Worm (Caenorhabditis elegans) whole organism, L4 larva: ENCODE data around the gene nhr-234.
A peak's percentile ranks its signal among the peaks of the same experiment; 100 is the strongest.

Source experiments
- F26F4.8 ChIP-seq: fragments of 200-800 bp; sonication (Bioruptor generic); conservative IDR thresholded peaks from 2 replicates; pipeline ENCODE4 v1.3.6; 2022; ENCODE audit warnings: missing genetic modification characterization, missing compliant biosample characterization
- F49E8.2 ChIP-seq: sonication (generic microtip); optimal IDR thresholded peaks from 2 replicates; lab custom pipeline; 2016; ENCODE audit warnings: missing compliant biosample characterization, mild to moderate bottlenecking, missing genetic modification characterization, borderline replicate concordance
- T26A8.4 ChIP-seq: fragments of 200-800 bp; sonication (Bioruptor generic); IDR thresholded peaks from 2 replicates; pipeline ENCODE4 v1.3.6; 2022; ENCODE audit warnings: missing genetic modification characterization, missing compliant biosample characterization
- Y105C5A.15 ChIP-seq: fragments of 200-800 bp; sonication (Bioruptor generic); IDR thresholded peaks from 2 replicates; pipeline ENCODE4 v1.3.6; 2022; ENCODE audit warnings: missing genetic modification characterization, missing compliant biosample characterization
- Y5F2A.4 ChIP-seq: fragments of 200-800 bp; sonication (Bioruptor generic); optimal IDR thresholded peaks from 2 replicates; lab custom pipeline; 2018; ENCODE audit warnings: mild to moderate bottlenecking, missing genetic modification characterization, missing compliant biosample characterization
- Y75B8A.6 ChIP-seq: fragments of 200-800 bp; sonication (Bioruptor generic); IDR thresholded peaks from 2 replicates; pipeline ENCODE4 v1.3.6; 2022; ENCODE audit warnings: missing genetic modification reagents, missing genetic modification characterization, missing compliant biosample characterization
- aly-2 ChIP-seq: sonication (generic microtip); optimal IDR thresholded peaks from 2 replicates; lab custom pipeline; 2018; ENCODE audit warnings: missing biosample characterization, missing genetic modification characterization
- ama-1 ChIP-seq: fragments of 150-350 bp; optimal IDR thresholded peaks from 2 replicates; lab custom pipeline; 2014; ENCODE audit warnings: inconsistent platforms, mixed read lengths
- attf-4 ChIP-seq: sonication (generic microtip); optimal IDR thresholded peaks from 3 replicates; lab custom pipeline; 2017; ENCODE audit warnings: missing biosample characterization, missing genetic modification characterization
- ces-1 ChIP-seq: fragments of 150-350 bp; sonication (generic microtip); optimal IDR thresholded peaks from 4 replicates; lab custom pipeline; 2014; ENCODE audit warnings: missing biosample characterization, missing genetic modification reagents, missing genetic modification characterization
- cey-2 ChIP-seq: sonication (generic microtip); optimal IDR thresholded peaks from 3 replicates; lab custom pipeline; 2017; ENCODE audit warnings: missing genetic modification characterization, mild to moderate bottlenecking, missing compliant biosample characterization, antibody characterized with exemption, borderline replicate concordance; ENCODE audit not compliant: insufficient read depth
- ctbp-1 ChIP-seq: fragments of 200-800 bp; sonication (Bioruptor generic); IDR thresholded peaks from 2 replicates; pipeline ENCODE4 v1.3.6; 2022; ENCODE audit warnings: missing genetic modification reagents, missing genetic modification characterization, missing compliant biosample characterization
- daf-12 ChIP-seq: fragments of 150-350 bp; optimal IDR thresholded peaks from 2 replicates; lab custom pipeline; 2014; ENCODE audit warnings: missing biosample characterization, missing genetic modification reagents, missing genetic modification characterization
- daf-16 ChIP-seq, 3 experiments: sonication (generic microtip); optimal IDR thresholded peaks; 2 replicates each; lab custom pipeline; 2016 to 2017; ENCODE audit warnings: missing genetic modification characterization in 3 of 3, missing genetic modification reagents in 3 of 3, mild to moderate bottlenecking in 2 of 3, missing compliant biosample characterization in 2 of 3, missing biosample characterization in 1 of 3, moderate library complexity in 1 of 3
- daf-8 ChIP-seq: fragments of 200-800 bp; sonication (Bioruptor generic); IDR thresholded peaks from 2 replicates; pipeline ENCODE4 v1.3.6; 2022; ENCODE audit warnings: missing genetic modification characterization, missing compliant biosample characterization
- dmd-8 ChIP-seq: fragments of 200-800 bp; sonication (Bioruptor generic); IDR thresholded peaks from 2 replicates; pipeline ENCODE4 v1.3.6; 2022; ENCODE audit warnings: missing genetic modification characterization, missing compliant biosample characterization
- duxl-1 ChIP-seq: sonication (generic microtip); optimal IDR thresholded peaks from 2 replicates; lab custom pipeline; 2016; ENCODE audit warnings: mild to moderate bottlenecking, missing genetic modification characterization, moderate library complexity, missing compliant biosample characterization; ENCODE audit not compliant: poor library complexity
- gei-8 ChIP-seq: fragments of 200-800 bp; sonication (Bioruptor generic); optimal IDR thresholded peaks from 2 replicates; lab custom pipeline; 2018; ENCODE audit warnings: mild to moderate bottlenecking, missing genetic modification characterization, missing compliant biosample characterization
- hlh-30 ChIP-seq: sonication (generic microtip); optimal IDR thresholded peaks from 2 replicates; lab custom pipeline; 2017; ENCODE audit warnings: antibody characterized with exemption, mild to moderate bottlenecking, missing genetic modification characterization, missing compliant biosample characterization; ENCODE audit not compliant: insufficient read depth
- lim-7 ChIP-seq: fragments of 200-800 bp; sonication (Bioruptor generic); IDR thresholded peaks from 2 replicates; pipeline ENCODE4 v1.3.6; 2022; ENCODE audit warnings: missing genetic modification characterization, missing compliant biosample characterization
- lin-1 ChIP-seq: fragments of 200-800 bp; sonication (Bioruptor generic); IDR thresholded peaks from 2 replicates; pipeline ENCODE4 v1.3.6; 2022; ENCODE audit warnings: missing genetic modification reagents, missing genetic modification characterization, missing compliant biosample characterization
- lin-13 ChIP-seq: fragments of 150-350 bp; optimal IDR thresholded peaks from 2 replicates; lab custom pipeline; 2014; ENCODE audit warnings: missing biosample characterization, missing genetic modification reagents, missing genetic modification characterization
- lin-29 ChIP-seq: fragments of 200-800 bp; sonication (Bioruptor generic); IDR thresholded peaks from 2 replicates; pipeline ENCODE4 v1.3.6; 2022; ENCODE audit warnings: missing genetic modification reagents, missing genetic modification characterization, missing compliant biosample characterization
- lin-38 ChIP-seq: fragments of 200-800 bp; sonication (Bioruptor generic); IDR thresholded peaks from 2 replicates; pipeline ENCODE4 v1.3.6; 2022; ENCODE audit warnings: missing genetic modification reagents, missing genetic modification characterization, missing compliant biosample characterization
- madf-5 ChIP-seq, 2 experiments: fragments of 200-800 bp; sonication (Bioruptor generic); IDR thresholded peaks; 2 replicates each; pipeline ENCODE4 v1.3.6; 2022; ENCODE audit warnings: missing compliant biosample characterization in 2 of 2, missing genetic modification characterization in 2 of 2
- madf-9 ChIP-seq: fragments of 200-800 bp; sonication (Bioruptor generic); conservative IDR thresholded peaks from 2 replicates; pipeline ENCODE4 v1.3.6; 2022; ENCODE audit warnings: missing genetic modification reagents, missing genetic modification characterization, missing compliant biosample characterization
- mes-2 ChIP-seq: sonication (generic microtip); optimal IDR thresholded peaks from 2 replicates; lab custom pipeline; 2016; ENCODE audit warnings: missing genotype, mild to moderate bottlenecking, missing genetic modification characterization, missing compliant biosample characterization; ENCODE audit not compliant: poor library complexity, severe bottlenecking
- mxl-3 ChIP-seq: fragments of 200-800 bp; sonication (Bioruptor generic); optimal IDR thresholded peaks from 2 replicates; lab custom pipeline; 2018; ENCODE audit warnings: mild to moderate bottlenecking, missing genetic modification characterization, missing compliant biosample characterization
- nhr-102 ChIP-seq: sonication (generic microtip); optimal IDR thresholded peaks from 2 replicates; lab custom pipeline; 2016; ENCODE audit warnings: mild to moderate bottlenecking, missing genetic modification characterization, moderate library complexity, missing compliant biosample characterization
- nhr-11 ChIP-seq: fragments of 150-350 bp; optimal IDR thresholded peaks from 2 replicates; lab custom pipeline; 2014; ENCODE audit warnings: missing biosample characterization, missing genetic modification characterization
- nhr-28 ChIP-seq: fragments of 150-350 bp; optimal IDR thresholded peaks from 2 replicates; lab custom pipeline; 2014; ENCODE audit warnings: missing biosample characterization, missing genetic modification characterization
- nhr-41 ChIP-seq: fragments of 200-800 bp; sonication (Bioruptor generic); IDR thresholded peaks from 2 replicates; pipeline ENCODE4 v1.3.6; 2022; ENCODE audit warnings: missing genetic modification reagents, missing genetic modification characterization, missing compliant biosample characterization
- nhr-42 ChIP-seq: fragments of 200-800 bp; sonication (Bioruptor generic); IDR thresholded peaks from 2 replicates; pipeline ENCODE4 v1.3.6; 2022; ENCODE audit warnings: missing genetic modification characterization, missing compliant biosample characterization
- nhr-77 ChIP-seq: fragments of 150-350 bp; optimal IDR thresholded peaks from 2 replicates; lab custom pipeline; 2014; ENCODE audit warnings: missing biosample characterization, missing genetic modification characterization
- php-3 ChIP-seq: fragments of 200-800 bp; sonication (Bioruptor generic); IDR thresholded peaks from 2 replicates; pipeline ENCODE4 v1.3.6; 2022; ENCODE audit warnings: missing genetic modification reagents, missing genetic modification characterization, missing compliant biosample characterization
- set-16 ChIP-seq: fragments of 200-800 bp; sonication (Bioruptor generic); IDR thresholded peaks from 2 replicates; pipeline ENCODE4 v1.3.6; 2022; ENCODE audit warnings: missing genetic modification reagents, missing genetic modification characterization, missing compliant biosample characterization
- snpc-4 ChIP-seq: fragments of 150-350 bp; optimal IDR thresholded peaks from 2 replicates; lab custom pipeline; 2014; ENCODE audit warnings: missing biosample characterization, missing genetic modification characterization
- spr-1 ChIP-seq: sonication (generic microtip); optimal IDR thresholded peaks from 2 replicates; lab custom pipeline; 2016; ENCODE audit warnings: mild to moderate bottlenecking, missing genetic modification characterization, missing compliant biosample characterization
- tra-1 ChIP-seq: fragments of 200-800 bp; sonication (Bioruptor generic); IDR thresholded peaks from 2 replicates; pipeline ENCODE4 v1.3.6; 2022; ENCODE audit warnings: missing genetic modification reagents, missing genetic modification characterization, missing compliant biosample characterization
- unc-130 ChIP-seq: sonication (generic microtip); optimal IDR thresholded peaks from 2 replicates; lab custom pipeline; 2016; ENCODE audit warnings: missing genetic modification reagents, missing genetic modification characterization, missing compliant biosample characterization
- unc-39 ChIP-seq: sonication (generic microtip); optimal IDR thresholded peaks from 2 replicates; lab custom pipeline; 2017; ENCODE audit warnings: missing biosample characterization, missing genetic modification characterization
- unc-62 ChIP-seq, 3 experiments: fragments of 150-350 bp in 1 of 3; sonication (generic microtip); optimal IDR thresholded peaks in 2 of 3; peaks in 1 of 3; 1 replicate in 1 of 3; 2 replicates in 2 of 3; lab custom pipeline; 2014 to 2017; ENCODE audit warnings: missing biosample characterization in 3 of 3, missing genetic modification characterization in 3 of 3, missing genetic modification reagents in 3 of 3, missing genotype in 1 of 3
- zfp-2 ChIP-seq: sonication (generic microtip); optimal IDR thresholded peaks from 2 replicates; lab custom pipeline; 2016; ENCODE audit warnings: mild to moderate bottlenecking, missing genetic modification characterization, missing compliant biosample characterization
- zfp-3 ChIP-seq: fragments of 200-800 bp; sonication (Bioruptor generic); conservative IDR thresholded peaks from 2 replicates; pipeline ENCODE4 v1.3.6; 2022; ENCODE audit warnings: missing genetic modification reagents, missing genetic modification characterization, missing compliant biosample characterization
- zip-2 ChIP-seq: fragments of 150-350 bp; optimal IDR thresholded peaks from 2 replicates; lab custom pipeline; 2014; ENCODE audit warnings: missing biosample characterization, missing genetic modification characterization
- ztf-11 ChIP-seq: fragments of 150-350 bp; optimal IDR thresholded peaks from 2 replicates; lab custom pipeline; 2014; ENCODE audit warnings: missing biosample characterization, missing genetic modification characterization
- ztf-7 ChIP-seq: fragments of 150-350 bp; optimal IDR thresholded peaks from 2 replicates; lab custom pipeline; 2014; ENCODE audit warnings: missing biosample characterization, missing genetic modification characterization

Gene nhr-234

ce11 chrII:12677975-12678866, 41.7 kb downstream of the nhr-234 start (continued):
- no peak for TF ChIP-seq ztf-11 (tag; lab: Kevin White, UChicago)
- TF ChIP-seq Y105C5A.15 (GFP tag; lab: Robert Waterston, UW) = 0 out of 2 replicates have a peak, but pooled peaks have one; percentile 56
- TF ChIP-seq hlh-30 (tag; lab: Kevin White, UChicago) = peak; percentile 44
- TF ChIP-seq tra-1 (GFP tag; lab: Robert Waterston, UW) = peak; percentile 13; the same call in 1 of the 2 replicates
- peak; percentile 94 for TF ChIP-seq lim-7 (GFP tag; lab: Robert Waterston, UW)
- peak; percentile 97 for TF ChIP-seq lin-38 (GFP tag; lab: Robert Waterston, UW)
- TF ChIP-seq mxl-3 = peak; percentile 65
- TF ChIP-seq unc-39 = no peak
- TF ChIP-seq unc-130 (GFP tag; lab: Kevin White, UChicago) = peak; percentile 77
- TF ChIP-seq F26F4.8 = peak; percentile 79; the same call in 1 of the 2 replicates
- TF ChIP-seq zfp-2 (tag; lab: Kevin White, UChicago) = peak; percentile 31
- 0 out of 2 replicates have a peak, but pooled peaks have one; percentile 79 for TF ChIP-seq zfp-3
- peak; percentile 46; the same call in 1 of the 2 replicates for TF ChIP-seq ctbp-1
- no peak for TF ChIP-seq nhr-41 (GFP tag; lab: Robert Waterston, UW)
- TF ChIP-seq gei-8 = peak; percentile 71
- TF ChIP-seq Y75B8A.6 (GFP tag; lab: Robert Waterston, UW) = 0 out of 2 replicates have a peak, but pooled peaks have one; percentile 81
- TF ChIP-seq ces-1 (GFP tag; lab: Kevin White, UChicago) = no peak
- 0 out of 2 replicates have a peak, but pooled peaks have one; percentile 24 for TF ChIP-seq lin-1 (GFP tag; lab: Robert Waterston, UW)
- TF ChIP-seq nhr-28 (tag; lab: Kevin White, UChicago) = peak; percentile 26
- TF ChIP-seq duxl-1 (tag; lab: Kevin White, UChicago) = peak; percentile 63
- no peak for TF ChIP-seq daf-8 (GFP tag; lab: Robert Waterston, UW)
- TF ChIP-seq Y5F2A.4 (GFP tag; lab: Kevin White, UChicago) = peak; percentile 32
- TF ChIP-seq nhr-102 (tag; lab: Kevin White, UChicago) = peak; percentile 76
- TF ChIP-seq zip-2 (tag; lab: Kevin White, UChicago) = peak; percentile 47
- no peak for TF ChIP-seq attf-4 (tag; lab: Kevin White, UChicago)
- TF ChIP-seq nhr-42 (GFP tag; lab: Robert Waterston, UW) = no peak
- TF ChIP-seq unc-62 (GFP tag; optimal IDR thresholded peaks at IDR 0.05 in 1 of 2; lab: Kevin White, UChicago) = no peak
- TF ChIP-seq unc-62 (tag; optimal IDR thresholded peaks at IDR 0.05; lab: Kevin White, UChicago) = no peak
- peak; percentile 80; the same call in 1 of the 2 replicates for TF ChIP-seq dmd-8 (GFP tag; lab: Robert Waterston, UW)
- peak; percentile 98 for TF ChIP-seq mes-2 (tag; lab: Kevin White, UChicago)
- TF ChIP-seq nhr-11 (tag; lab: Kevin White, UChicago) = peak; percentile 53
- TF ChIP-seq spr-1 = peak; percentile 81
- no peak for TF ChIP-seq set-16 (GFP tag; lab: Robert Waterston, UW)
- TF ChIP-seq madf-9 = no peak
- peak; percentile 8 to 91 for TF ChIP-seq daf-16 (GFP tag; optimal IDR thresholded peaks at IDR 0.05; lab: Kevin White, UChicago)
- TF ChIP-seq daf-16 (tag; optimal IDR thresholded peaks at IDR 0.05; lab: Kevin White, UChicago) = peak; percentile 54
- 0 out of 2 replicates have a peak, but pooled peaks have one; percentile 54 for TF ChIP-seq php-3
- no peak for TF ChIP-seq daf-12 (tag; lab: Kevin White, UChicago)
- TF ChIP-seq F49E8.2 (tag; lab: Kevin White, UChicago) = peak; percentile 67
- TF ChIP-seq, all 104 proteins: peak for 68

DNA sequence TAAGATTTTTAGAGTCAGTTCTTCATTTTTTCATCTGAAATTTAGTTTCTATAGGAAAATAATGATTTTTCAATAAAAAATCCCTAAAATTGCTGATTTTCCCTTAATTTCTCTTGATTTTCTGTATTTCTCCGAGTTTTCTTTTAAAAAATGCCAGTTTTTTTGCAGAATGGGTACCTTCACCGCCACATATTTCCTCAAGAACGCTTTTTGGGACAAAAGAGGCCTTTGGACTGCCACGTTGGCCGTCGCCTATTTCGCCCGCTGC, 42.3 kb downstream of the nhr-234 start, which contains the start of gene Y38E10A.24:
Y38E10A.24 (plus strand) TSS at position 169 of the 268 bp plus-strand sequence.
- TF ChIP-seq aly-2 (tag; lab: Kevin White, UChicago) = no peak
- TF ChIP-seq nhr-42 (GFP tag; lab: Robert Waterston, UW) = no peak
- TF ChIP-seq snpc-4 (tag; lab: Kevin White, UChicago) = no peak
- no peak for TF ChIP-seq cey-2 (tag; lab: Kevin White, UChicago)
- TF ChIP-seq ztf-11 (tag; lab: Kevin White, UChicago) = no peak
- TF ChIP-seq nhr-77 = no peak
- no peak for TF ChIP-seq ztf-7 (tag; lab: Kevin White, UChicago)
- no peak for TF ChIP-seq ama-1 (lab: Kevin White, UChicago)
- no peak for TF ChIP-seq T26A8.4 (GFP tag; lab: Robert Waterston, UW)
- TF ChIP-seq lin-13 = no peak
- TF ChIP-seq nhr-41 (GFP tag; lab: Robert Waterston, UW) = no peak
- TF ChIP-seq lin-29 (GFP tag; lab: Robert Waterston, UW) = no peak
- no peak for TF ChIP-seq madf-5 (GFP tag; IDR thresholded peaks at IDR 0.05; lab: Robert Waterston, UW)
- TF ChIP-seq, all 104 proteins: peak for 0
